Worm (Caenorhabditis elegans) whole organism, L4 larva: ENCODE results near the gene gpr-1.

ENCODE experiments used
- F37D6.2 ChIP-seq: sonication (generic microtip); optimal IDR thresholded peaks from 2 replicates; lab custom pipeline; 2016; ENCODE audit warnings: mild to moderate bottlenecking, missing genetic modification characterization, missing compliant biosample characterization
- F49E8.2 ChIP-seq: sonication (generic microtip); optimal IDR thresholded peaks from 2 replicates; lab custom pipeline; 2016; ENCODE audit warnings: missing compliant biosample characterization, mild to moderate bottlenecking, missing genetic modification characterization, borderline replicate concordance
- R02D3.7 ChIP-seq: fragments of 150-350 bp; sonication (generic microtip); optimal IDR thresholded peaks from 3 replicates; lab custom pipeline; 2014; ENCODE audit warnings: missing biosample characterization, missing genetic modification characterization
- T20F7.1 ChIP-seq: fragments of 200-800 bp; sonication (Bioruptor generic); optimal IDR thresholded peaks from 2 replicates; lab custom pipeline; 2018; ENCODE audit warnings: mild to moderate bottlenecking, missing genetic modification characterization, missing compliant biosample characterization
- Y105C5A.15 ChIP-seq: fragments of 200-800 bp; sonication (Bioruptor generic); IDR thresholded peaks from 2 replicates; pipeline ENCODE4 v1.3.6; 2022; ENCODE audit warnings: missing genetic modification characterization, missing compliant biosample characterization
- Y48G9A.11 ChIP-seq: fragments of 200-800 bp; sonication (Bioruptor generic); IDR thresholded peaks from 2 replicates; pipeline ENCODE4 v1.3.6; 2022; ENCODE audit warnings: missing genetic modification reagents, missing genetic modification characterization, missing compliant biosample characterization
- Y75B8A.6 ChIP-seq: fragments of 200-800 bp; sonication (Bioruptor generic); IDR thresholded peaks from 2 replicates; pipeline ENCODE4 v1.3.6; 2022; ENCODE audit warnings: missing genetic modification reagents, missing genetic modification characterization, missing compliant biosample characterization
- aly-2 ChIP-seq: sonication (generic microtip); optimal IDR thresholded peaks from 2 replicates; lab custom pipeline; 2018; ENCODE audit warnings: missing biosample characterization, missing genetic modification characterization
- ceh-32 ChIP-seq: sonication (generic microtip); optimal IDR thresholded peaks from 2 replicates; lab custom pipeline; 2016; ENCODE audit warnings: mild to moderate bottlenecking, missing genetic modification characterization, missing compliant biosample characterization; ENCODE audit not compliant: poor library complexity
- ceh-62 ChIP-seq: sonication (generic microtip); optimal IDR thresholded peaks from 2 replicates; lab custom pipeline; 2017; ENCODE audit warnings: missing biosample characterization, missing genetic modification characterization
- ctbp-1 ChIP-seq: fragments of 200-800 bp; sonication (Bioruptor generic); IDR thresholded peaks from 2 replicates; pipeline ENCODE4 v1.3.6; 2022; ENCODE audit warnings: missing genetic modification reagents, missing genetic modification characterization, missing compliant biosample characterization
- daf-16 ChIP-seq, 3 experiments: sonication (generic microtip); optimal IDR thresholded peaks; 2 replicates each; lab custom pipeline; 2016 to 2017; ENCODE audit warnings: missing genetic modification characterization in 3 of 3, missing genetic modification reagents in 3 of 3, mild to moderate bottlenecking in 2 of 3, missing compliant biosample characterization in 2 of 3, missing biosample characterization in 1 of 3, moderate library complexity in 1 of 3
- daf-8 ChIP-seq: fragments of 200-800 bp; sonication (Bioruptor generic); IDR thresholded peaks from 2 replicates; pipeline ENCODE4 v1.3.6; 2022; ENCODE audit warnings: missing genetic modification characterization, missing compliant biosample characterization
- dmd-8 ChIP-seq: fragments of 200-800 bp; sonication (Bioruptor generic); IDR thresholded peaks from 2 replicates; pipeline ENCODE4 v1.3.6; 2022; ENCODE audit warnings: missing genetic modification characterization, missing compliant biosample characterization
- dmd-9 ChIP-seq: fragments of 200-800 bp; sonication (Bioruptor generic); IDR thresholded peaks from 2 replicates; pipeline ENCODE4 v1.3.6; 2022; ENCODE audit warnings: missing genetic modification reagents, missing genetic modification characterization, missing compliant biosample characterization
- dpl-1 ChIP-seq: fragments of 150-350 bp; optimal IDR thresholded peaks from 2 replicates; lab custom pipeline; 2014; ENCODE audit warnings: missing biosample characterization, missing genetic modification reagents, missing genetic modification characterization
- duxl-1 ChIP-seq: sonication (generic microtip); optimal IDR thresholded peaks from 2 replicates; lab custom pipeline; 2016; ENCODE audit warnings: mild to moderate bottlenecking, missing genetic modification characterization, moderate library complexity, missing compliant biosample characterization; ENCODE audit not compliant: poor library complexity
- dve-1 ChIP-seq: sonication (generic microtip); optimal IDR thresholded peaks from 2 replicates; lab custom pipeline; 2017; ENCODE audit warnings: antibody characterized with exemption, mild to moderate bottlenecking, missing genetic modification characterization, missing compliant biosample characterization; ENCODE audit not compliant: insufficient read depth
- egl-43 ChIP-seq: fragments of 200-800 bp; sonication (Bioruptor generic); IDR thresholded peaks from 2 replicates; pipeline ENCODE4 v1.3.6; 2022; ENCODE audit warnings: missing genetic modification reagents, missing genetic modification characterization, missing compliant biosample characterization
- hif-1 ChIP-seq, 2 experiments: sonication (generic microtip); optimal IDR thresholded peaks; 2 replicates each; lab custom pipeline; 2016 to 2017; ENCODE audit warnings: missing compliant biosample characterization in 2 of 2, missing genetic modification characterization in 2 of 2, missing genetic modification reagents in 2 of 2, missing genotype in 2 of 2, mild to moderate bottlenecking in 1 of 2
- hlh-11 ChIP-seq: fragments of 200-800 bp; sonication (Bioruptor generic); optimal IDR thresholded peaks from 2 replicates; lab custom pipeline; 2018; ENCODE audit warnings: mild to moderate bottlenecking, missing genetic modification characterization, missing compliant biosample characterization
- lim-7 ChIP-seq: fragments of 200-800 bp; sonication (Bioruptor generic); IDR thresholded peaks from 2 replicates; pipeline ENCODE4 v1.3.6; 2022; ENCODE audit warnings: missing genetic modification characterization, missing compliant biosample characterization
- lin-13 ChIP-seq: fragments of 150-350 bp; optimal IDR thresholded peaks from 2 replicates; lab custom pipeline; 2014; ENCODE audit warnings: missing biosample characterization, missing genetic modification reagents, missing genetic modification characterization
- lin-29 ChIP-seq: fragments of 200-800 bp; sonication (Bioruptor generic); IDR thresholded peaks from 2 replicates; pipeline ENCODE4 v1.3.6; 2022; ENCODE audit warnings: missing genetic modification reagents, missing genetic modification characterization, missing compliant biosample characterization
- lin-39 ChIP-seq: fragments of 150-350 bp; optimal IDR thresholded peaks from 2 replicates; lab custom pipeline; 2014; ENCODE audit warnings: missing biosample characterization, missing genetic modification reagents, missing genetic modification characterization
- lir-3 ChIP-seq: sonication (generic microtip); optimal IDR thresholded peaks from 2 replicates; lab custom pipeline; 2016; ENCODE audit warnings: mild to moderate bottlenecking, missing genetic modification characterization, missing compliant biosample characterization
- lsy-2 ChIP-seq, 2 experiments: fragments of 150-350 bp in 1 of 2; sonication (generic microtip) in 1 of 2; optimal IDR thresholded peaks; 2 replicates each; lab custom pipeline; 2014 to 2017; ENCODE audit warnings: missing biosample characterization in 2 of 2, missing genetic modification characterization in 2 of 2
- madf-9 ChIP-seq: fragments of 200-800 bp; sonication (Bioruptor generic); conservative IDR thresholded peaks from 2 replicates; pipeline ENCODE4 v1.3.6; 2022; ENCODE audit warnings: missing genetic modification reagents, missing genetic modification characterization, missing compliant biosample characterization
- mdl-1 ChIP-seq, 2 experiments: fragments of 150-350 bp in 1 of 2; sonication (generic microtip) in 1 of 2; optimal IDR thresholded peaks; 2 replicates each; lab custom pipeline; 2014 to 2017; ENCODE audit warnings: missing biosample characterization in 2 of 2, missing genetic modification characterization in 2 of 2
- mes-2 ChIP-seq: sonication (generic microtip); optimal IDR thresholded peaks from 2 replicates; lab custom pipeline; 2016; ENCODE audit warnings: missing genotype, mild to moderate bottlenecking, missing genetic modification characterization, missing compliant biosample characterization; ENCODE audit not compliant: poor library complexity, severe bottlenecking
- nhr-10 ChIP-seq: fragments of 150-350 bp; optimal IDR thresholded peaks from 2 replicates; lab custom pipeline; 2014; ENCODE audit warnings: missing biosample characterization, missing genetic modification characterization
- nhr-11 ChIP-seq: fragments of 150-350 bp; optimal IDR thresholded peaks from 2 replicates; lab custom pipeline; 2014; ENCODE audit warnings: missing biosample characterization, missing genetic modification characterization
- nhr-25 ChIP-seq: sonication (generic microtip); optimal IDR thresholded peaks from 2 replicates; lab custom pipeline; 2017; ENCODE audit warnings: missing genetic modification characterization, mild to moderate bottlenecking, missing compliant biosample characterization, antibody characterized with exemption, moderate library complexity, borderline replicate concordance; ENCODE audit not compliant: insufficient read depth
- nhr-41 ChIP-seq: fragments of 200-800 bp; sonication (Bioruptor generic); IDR thresholded peaks from 2 replicates; pipeline ENCODE4 v1.3.6; 2022; ENCODE audit warnings: missing genetic modification reagents, missing genetic modification characterization, missing compliant biosample characterization
- nhr-48 ChIP-seq: sonication (generic microtip); optimal IDR thresholded peaks from 2 replicates; lab custom pipeline; 2016; ENCODE audit warnings: mild to moderate bottlenecking, missing genetic modification characterization, missing compliant biosample characterization
- nhr-6 ChIP-seq: fragments of 150-350 bp; optimal IDR thresholded peaks from 2 replicates; lab custom pipeline; 2014; ENCODE audit warnings: missing biosample characterization, missing genetic modification characterization
- nhr-77 ChIP-seq: fragments of 150-350 bp; optimal IDR thresholded peaks from 2 replicates; lab custom pipeline; 2014; ENCODE audit warnings: missing biosample characterization, missing genetic modification characterization
- pha-4 ChIP-seq, 2 experiments: fragments of 150-350 bp in 1 of 2; fragments of 200-800 bp in 1 of 2; sonication (Bioruptor generic) in 1 of 2; IDR thresholded peaks in 1 of 2; optimal IDR thresholded peaks in 1 of 2; 2 replicates each; pipeline versions ENCODE4 v1.3.6 to Lab custom; 2014 to 2022; ENCODE audit warnings: missing genetic modification characterization in 2 of 2, missing genetic modification reagents in 2 of 2, missing biosample characterization in 1 of 2, missing compliant biosample characterization in 1 of 2
- pqm-1 ChIP-seq: sonication (generic microtip); optimal IDR thresholded peaks from 2 replicates; lab custom pipeline; 2017; ENCODE audit warnings: missing biosample characterization, missing genetic modification characterization
- rbr-2 ChIP-seq: sonication (generic microtip); optimal IDR thresholded peaks from 2 replicates; lab custom pipeline; 2016; ENCODE audit warnings: missing genotype, missing genetic modification characterization, missing compliant biosample characterization
- set-16 ChIP-seq: fragments of 200-800 bp; sonication (Bioruptor generic); IDR thresholded peaks from 2 replicates; pipeline ENCODE4 v1.3.6; 2022; ENCODE audit warnings: missing genetic modification reagents, missing genetic modification characterization, missing compliant biosample characterization
- snpc-4 ChIP-seq: fragments of 150-350 bp; optimal IDR thresholded peaks from 2 replicates; lab custom pipeline; 2014; ENCODE audit warnings: missing biosample characterization, missing genetic modification characterization
- spr-3 ChIP-seq: fragments of 200-800 bp; sonication (Bioruptor generic); optimal IDR thresholded peaks from 2 replicates; lab custom pipeline; 2018; ENCODE audit warnings: mild to moderate bottlenecking, missing genetic modification characterization, missing compliant biosample characterization
- tag-97 ChIP-seq: fragments of 200-800 bp; sonication (Bioruptor generic); IDR thresholded peaks from 2 replicates; pipeline ENCODE4 v1.3.6; 2022; ENCODE audit warnings: missing genetic modification characterization, missing compliant biosample characterization
- unc-62 ChIP-seq, 3 experiments: fragments of 150-350 bp in 1 of 3; sonication (generic microtip); optimal IDR thresholded peaks in 2 of 3; peaks in 1 of 3; 1 replicate in 1 of 3; 2 replicates in 2 of 3; lab custom pipeline; 2014 to 2017; ENCODE audit warnings: missing biosample characterization in 3 of 3, missing genetic modification characterization in 3 of 3, missing genetic modification reagents in 3 of 3, missing genotype in 1 of 3
- zfp-2 ChIP-seq: sonication (generic microtip); optimal IDR thresholded peaks from 2 replicates; lab custom pipeline; 2016; ENCODE audit warnings: mild to moderate bottlenecking, missing genetic modification characterization, missing compliant biosample characterization
- zip-11 ChIP-seq: fragments of 200-800 bp; sonication (Bioruptor generic); IDR thresholded peaks from 2 replicates; pipeline ENCODE4 v1.3.6; 2022; ENCODE audit warnings: missing genetic modification characterization, missing compliant biosample characterization
- zip-2 ChIP-seq: fragments of 150-350 bp; optimal IDR thresholded peaks from 2 replicates; lab custom pipeline; 2014; ENCODE audit warnings: missing biosample characterization, missing genetic modification characterization

gpr-1 gene

ce11 chrIII:8639188-8639795 lies 10.6 kb downstream of the gpr-1 start, which contains the start of gene fip-1:
TSS of gene fip-1 (plus strand) at chrIII:8639745.
- TF ChIP-seq lin-29 (GFP tag; lab: Robert Waterston, UW), result no peak
- TF ChIP-seq zip-11 (GFP tag; lab: Robert Waterston, UW), result no peak
- TF ChIP-seq dve-1, result peak; percentile 37
- no peak for TF ChIP-seq nhr-77
- TF ChIP-seq lin-39 (tag; lab: Kevin White, UChicago), result no peak
- no peak for TF ChIP-seq lsy-2 (tag; optimal IDR thresholded peaks at IDR 0.05; lab: Kevin White, UChicago)
- no peak for TF ChIP-seq set-16 (GFP tag; lab: Robert Waterston, UW)
- peak; percentile 80 for TF ChIP-seq pha-4 (GFP tag; IDR thresholded peaks at IDR 0.05; lab: Robert Waterston, UW)
- no peak for TF ChIP-seq pha-4 (tag; optimal IDR thresholded peaks at IDR 0.05; lab: Kevin White, UChicago)
- peak; percentile 16 for TF ChIP-seq lin-13 (GFP tag; lab: Kevin White, UChicago)
- TF ChIP-seq lir-3 (tag; lab: Kevin White, UChicago), result peak; percentile 5
- no peak for TF ChIP-seq snpc-4 (tag; lab: Kevin White, UChicago)
- no peak for TF ChIP-seq Y105C5A.15 (GFP tag; lab: Robert Waterston, UW)
- no peak for TF ChIP-seq dpl-1 (GFP tag; lab: Kevin White, UChicago)
- TF ChIP-seq duxl-1 (tag; lab: Kevin White, UChicago), result peak; percentile 66
- TF ChIP-seq ctbp-1 (GFP tag; lab: Robert Waterston, UW), result 0 out of 2 replicates have a peak, but pooled peaks have one; percentile 39
- TF ChIP-seq rbr-2, result peak; percentile 15
- TF ChIP-seq hif-1 (tag; optimal IDR thresholded peaks at IDR 0.05; lab: Kevin White, UChicago), result no peak
- peak in 1 of 2 experiments; percentile 77 for TF ChIP-seq daf-16 (GFP tag; optimal IDR thresholded peaks at IDR 0.05; lab: Kevin White, UChicago)
- peak; percentile 57 for TF ChIP-seq daf-16 (tag; optimal IDR thresholded peaks at IDR 0.05; lab: Kevin White, UChicago)
- TF ChIP-seq nhr-25 (tag; lab: Kevin White, UChicago), result no peak
- peak; percentile 91 for TF ChIP-seq dmd-8 (GFP tag; lab: Robert Waterston, UW)
- TF ChIP-seq nhr-48 (tag; lab: Kevin White, UChicago), result peak; percentile 20
- no peak for TF ChIP-seq Y75B8A.6
- TF ChIP-seq nhr-10 (tag; lab: Kevin White, UChicago), result no peak
- no peak for TF ChIP-seq nhr-41 (GFP tag; lab: Robert Waterston, UW)
- no peak for TF ChIP-seq zfp-2 (tag; lab: Kevin White, UChicago)
- no peak for TF ChIP-seq daf-8
- TF ChIP-seq tag-97 (GFP tag; lab: Robert Waterston, UW), result no peak
- TF ChIP-seq zip-2 (tag; lab: Kevin White, UChicago), result no peak
- TF ChIP-seq egl-43, result no peak
- peak; percentile 89 for TF ChIP-seq lim-7 (GFP tag; lab: Robert Waterston, UW)
- no peak for TF ChIP-seq R02D3.7 (tag; lab: Kevin White, UChicago)
- 0 out of 2 replicates have a peak, but pooled peaks have one; percentile 57 for TF ChIP-seq madf-9 (GFP tag; lab: Robert Waterston, UW)
- TF ChIP-seq mdl-1 (tag; optimal IDR thresholded peaks at IDR 0.05; lab: Kevin White, UChicago), result no peak
- TF ChIP-seq unc-62 (GFP tag; optimal IDR thresholded peaks at IDR 0.05 in 1 of 2; lab: Kevin White, UChicago), result no peak
- no peak for TF ChIP-seq unc-62 (tag; optimal IDR thresholded peaks at IDR 0.05; lab: Kevin White, UChicago)
- no peak for TF ChIP-seq hlh-11 (tag; lab: Kevin White, UChicago)
- TF ChIP-seq ceh-62, result no peak
- TF ChIP-seq mes-2 (tag; lab: Kevin White, UChicago), result peak; percentile 55
- TF ChIP-seq nhr-11 (tag; lab: Kevin White, UChicago), result no peak
- TF ChIP-seq nhr-6 (tag; lab: Kevin White, UChicago), result no peak
- no peak for TF ChIP-seq F49E8.2
- no peak for TF ChIP-seq spr-3
- no peak for TF ChIP-seq F37D6.2
- TF ChIP-seq Y48G9A.11 (GFP tag; lab: Robert Waterston, UW), result no peak; the same call in none of the 2 replicates
- TF ChIP-seq ceh-32, result no peak
- TF ChIP-seq T20F7.1 (GFP tag; lab: Kevin White, UChicago), result no peak
- no peak for TF ChIP-seq aly-2
- no peak for TF ChIP-seq pqm-1 (tag; lab: Kevin White, UChicago)
- TF ChIP-seq dmd-9 (GFP tag; lab: Robert Waterston, UW), result no peak
